Fruit fly (Drosophila melanogaster): ENCODE measurements around the gene Pxt.

Gene Pxt

dm6 chr3R:17707799-17708198, 11.5 kb upstream of the Pxt start:
- no peak for TF ChIP-seq pan (optimal IDR thresholded peaks at IDR 0.05)
- TF ChIP-seq CG8478 (optimal IDR thresholded peaks at IDR 0.05): no peak
- TF ChIP-seq usp (GFP tag; optimal IDR thresholded peaks at IDR 0.05): no peak
- no peak for TF ChIP-seq psq (optimal IDR thresholded peaks at IDR 0.05)
- TF ChIP-seq EcR (GFP tag; optimal IDR thresholded peaks at IDR 0.05): no peak

- no peak for TF ChIP-seq Dll (optimal IDR thresholded peaks at IDR 0.05)
- TF ChIP-seq psq (optimal IDR thresholded peaks at IDR 0.05): no peak
- TF ChIP-seq pan (optimal IDR thresholded peaks at IDR 0.05): no peak
- TF ChIP-seq CG8478 (optimal IDR thresholded peaks at IDR 0.05): no peak
- no peak for TF ChIP-seq EcR (GFP tag; optimal IDR thresholded peaks at IDR 0.05)
- TF ChIP-seq usp (GFP tag; optimal IDR thresholded peaks at IDR 0.05): no peak
These were observed 10.3 kb upstream of the Pxt start for dm6 chr3R:17708778-17709476.

- TF ChIP-seq CG8478 (optimal IDR thresholded peaks at IDR 0.05) (no peak), psq (optimal IDR thresholded peaks at IDR 0.05) (no peak), pan (optimal IDR thresholded peaks at IDR 0.05) (no peak), usp (GFP tag; optimal IDR thresholded peaks at IDR 0.05) (no peak), EcR (GFP tag; optimal IDR thresholded peaks at IDR 0.05) (no peak), Dll (optimal IDR thresholded peaks at IDR 0.05) (no peak)
These were observed 9.6 kb upstream of the Pxt start for dm6 chr3R:17709623-17710145.

- TF ChIP-seq pan (optimal IDR thresholded peaks at IDR 0.05): no peak
- TF ChIP-seq Dll (optimal IDR thresholded peaks at IDR 0.05): no peak
These were observed 8.8 kb upstream of the Pxt start for dm6 chr3R:17710418-17710817.

dm6 chr3R:17710900-17711645, 8.2 kb upstream of the Pxt start:
- no peak for TF ChIP-seq CG8478 (optimal IDR thresholded peaks at IDR 0.05)
- TF ChIP-seq Dll (optimal IDR thresholded peaks at IDR 0.05): peak; percentile 48
- TF ChIP-seq EcR (GFP tag; optimal IDR thresholded peaks at IDR 0.05): no peak

- TF ChIP-seq usp (GFP tag; optimal IDR thresholded peaks at IDR 0.05) (no peak), psq (optimal IDR thresholded peaks at IDR 0.05) (no peak), CG8478 (optimal IDR thresholded peaks at IDR 0.05) (no peak), EcR (GFP tag; optimal IDR thresholded peaks at IDR 0.05) (no peak), Dll (optimal IDR thresholded peaks at IDR 0.05) (no peak), pan (optimal IDR thresholded peaks at IDR 0.05) (no peak)
These were observed 7.6 kb upstream of the Pxt start for dm6 chr3R:17711646-17711975.

dm6 chr3R:17712623-17713521, 6.4 kb upstream of the Pxt start:
- TF ChIP-seq EcR (GFP tag; optimal IDR thresholded peaks at IDR 0.05): no peak
- TF ChIP-seq Dll (optimal IDR thresholded peaks at IDR 0.05): no peak
- no peak for TF ChIP-seq pan (optimal IDR thresholded peaks at IDR 0.05)
- no peak for TF ChIP-seq psq (optimal IDR thresholded peaks at IDR 0.05)
- TF ChIP-seq CG8478 (optimal IDR thresholded peaks at IDR 0.05): no peak
- TF ChIP-seq usp (GFP tag; optimal IDR thresholded peaks at IDR 0.05): no peak

dm6 chr3R:17714370-17714769, 4.9 kb upstream of the Pxt start:
- TF ChIP-seq CG8478 (optimal IDR thresholded peaks at IDR 0.05) (no peak), usp (GFP tag; optimal IDR thresholded peaks at IDR 0.05) (no peak), pan (optimal IDR thresholded peaks at IDR 0.05) (peak; percentile 7)

- TF ChIP-seq EcR (GFP tag; optimal IDR thresholded peaks at IDR 0.05) (peak in 1 of 2 experiments; percentile 34), Dll (optimal IDR thresholded peaks at IDR 0.05) (no peak)
These were observed 4.4 kb upstream of the Pxt start for dm6 chr3R:17714773-17715344.

dm6 chr3R:17716858-17717596, 2.2 kb upstream of the Pxt start:
- TF ChIP-seq pan (optimal IDR thresholded peaks at IDR 0.05): no peak
- no peak for TF ChIP-seq EcR (GFP tag; optimal IDR thresholded peaks at IDR 0.05)
- no peak for TF ChIP-seq psq (optimal IDR thresholded peaks at IDR 0.05)
- TF ChIP-seq usp (GFP tag; optimal IDR thresholded peaks at IDR 0.05): no peak
- peak; percentile 98 for TF ChIP-seq Dll (optimal IDR thresholded peaks at IDR 0.05)
- peak; percentile 96 for TF ChIP-seq CG8478 (optimal IDR thresholded peaks at IDR 0.05)

- TF ChIP-seq CG8478 (optimal IDR thresholded peaks at IDR 0.05): no peak
- no peak for TF ChIP-seq usp (GFP tag; optimal IDR thresholded peaks at IDR 0.05)
- TF ChIP-seq Dll (optimal IDR thresholded peaks at IDR 0.05): no peak
- TF ChIP-seq pan (optimal IDR thresholded peaks at IDR 0.05): no peak
- no peak for TF ChIP-seq psq (optimal IDR thresholded peaks at IDR 0.05)
- no peak for TF ChIP-seq EcR (GFP tag; optimal IDR thresholded peaks at IDR 0.05)
These were observed 1.1 kb upstream of the Pxt start, which contains the start of gene osa for dm6 chr3R:17718051-17718693. TSS of gene osa (minus strand) at chr3R:17718350.
